Worm (Caenorhabditis elegans) whole organism, L4 larva: ENCODE results near the gene enri-1.

ENCODE experiments used
- F49E8.2 ChIP-seq: sonication (generic microtip); optimal IDR thresholded peaks from 2 replicates; lab custom pipeline; 2016; ENCODE audit warnings: missing compliant biosample characterization, mild to moderate bottlenecking, missing genetic modification characterization, borderline replicate concordance
- Y105C5A.15 ChIP-seq: fragments of 200-800 bp; sonication (Bioruptor generic); IDR thresholded peaks from 2 replicates; pipeline ENCODE4 v1.3.6; 2022; ENCODE audit warnings: missing genetic modification characterization, missing compliant biosample characterization
- ceh-82 ChIP-seq: sonication (generic microtip); optimal IDR thresholded peaks from 2 replicates; lab custom pipeline; 2017; ENCODE audit warnings: missing biosample characterization, missing genetic modification characterization
- daf-12 ChIP-seq: fragments of 150-350 bp; optimal IDR thresholded peaks from 2 replicates; lab custom pipeline; 2014; ENCODE audit warnings: missing biosample characterization, missing genetic modification reagents, missing genetic modification characterization
- duxl-1 ChIP-seq: sonication (generic microtip); optimal IDR thresholded peaks from 2 replicates; lab custom pipeline; 2016; ENCODE audit warnings: mild to moderate bottlenecking, missing genetic modification characterization, moderate library complexity, missing compliant biosample characterization; ENCODE audit not compliant: poor library complexity
- egl-27 ChIP-seq: sonication (generic microtip); optimal IDR thresholded peaks from 3 replicates; lab custom pipeline; 2017; ENCODE audit warnings: missing biosample characterization, missing genetic modification reagents, missing genetic modification characterization
- fos-1 ChIP-seq: fragments of 150-350 bp; optimal IDR thresholded peaks from 2 replicates; lab custom pipeline; 2014; ENCODE audit warnings: missing biosample characterization, missing genetic modification characterization
- mdl-1 ChIP-seq, 2 experiments: fragments of 150-350 bp in 1 of 2; sonication (generic microtip) in 1 of 2; optimal IDR thresholded peaks; 2 replicates each; lab custom pipeline; 2014 to 2017; ENCODE audit warnings: missing biosample characterization in 2 of 2, missing genetic modification characterization in 2 of 2
- nhr-237 ChIP-seq: sonication (generic microtip); optimal IDR thresholded peaks from 2 replicates; lab custom pipeline; 2017; ENCODE audit warnings: missing biosample characterization, missing genetic modification characterization
- ztf-11 ChIP-seq: fragments of 150-350 bp; optimal IDR thresholded peaks from 2 replicates; lab custom pipeline; 2014; ENCODE audit warnings: missing biosample characterization, missing genetic modification characterization

DNA sequence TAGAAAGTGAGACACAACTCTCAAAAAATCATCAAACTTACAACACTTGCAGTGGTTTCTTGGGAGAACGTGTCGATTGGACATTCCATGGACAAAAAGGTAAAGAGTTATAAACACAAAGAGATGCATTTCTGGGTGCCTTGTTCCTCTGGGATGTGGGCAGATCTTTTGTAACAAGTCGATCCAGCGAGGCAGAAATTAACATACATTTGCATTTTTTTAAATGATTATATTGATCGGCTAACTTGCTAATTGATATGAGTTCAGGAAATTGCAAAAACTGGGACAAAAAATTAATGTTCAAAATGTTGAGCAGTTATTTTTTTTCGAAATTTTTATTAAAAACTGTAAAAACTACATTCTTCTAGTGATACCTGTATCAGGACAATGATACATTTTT lies 36.3 kb upstream of the enri-1 start, which contains the start of gene F16G10.6:
- TF ChIP-seq nhr-237 (no peak), duxl-1 (tag; lab: Kevin White, UChicago) (no peak), fos-1 (tag; lab: Kevin White, UChicago) (no peak), daf-12 (tag; lab: Kevin White, UChicago) (no peak), ceh-82 (tag; lab: Kevin White, UChicago) (no peak), Y105C5A.15 (GFP tag; lab: Robert Waterston, UW) (no peak), F49E8.2 (tag; lab: Kevin White, UChicago) (no peak), ztf-11 (tag; lab: Kevin White, UChicago) (no peak), mdl-1 (tag; optimal IDR thresholded peaks at IDR 0.05; lab: Kevin White, UChicago) (no peak), egl-27 (tag; lab: Kevin White, UChicago) (no peak)
